Worm (Caenorhabditis elegans) whole organism, L1 larva: ENCODE results near the gene crn-7.

Source experiments
- aly-2 ChIP-seq: fragments of 150-350 bp; optimal IDR thresholded peaks from 2 replicates; lab custom pipeline; 2014; ENCODE audit warnings: missing biosample characterization, missing genetic modification characterization
- ama-1 ChIP-seq: fragments of 150-350 bp; optimal IDR thresholded peaks from 2 replicates; lab custom pipeline; 2014
- blmp-1 ChIP-seq: fragments of 150-350 bp; optimal IDR thresholded peaks from 2 replicates; lab custom pipeline; 2014; ENCODE audit warnings: missing biosample characterization, missing genetic modification characterization
- fos-1 ChIP-seq: fragments of 150-350 bp; optimal IDR thresholded peaks from 2 replicates; lab custom pipeline; 2014; ENCODE audit warnings: missing biosample characterization, missing genetic modification characterization
- hlh-17 ChIP-seq: fragments of 200-800 bp; sonication (Bioruptor generic); optimal IDR thresholded peaks from 2 replicates; lab custom pipeline; 2018; ENCODE audit warnings: missing genetic modification characterization, mild to moderate bottlenecking, missing compliant biosample characterization, moderate library complexity, borderline replicate concordance
- lin-39 ChIP-seq: fragments of 150-350 bp; optimal IDR thresholded peaks from 2 replicates; lab custom pipeline; 2014; ENCODE audit warnings: missing biosample characterization, missing genetic modification reagents, missing genetic modification characterization
- lsy-2 ChIP-seq, 2 experiments: fragments of 150-350 bp; optimal IDR thresholded peaks; 2 replicates each; lab custom pipeline; 2014; ENCODE audit warnings: missing biosample characterization in 2 of 2, missing genetic modification characterization in 2 of 2
- mep-1 ChIP-seq: fragments of 150-350 bp; optimal IDR thresholded peaks from 2 replicates; lab custom pipeline; 2014; ENCODE audit warnings: missing biosample characterization, missing genetic modification characterization
- nhr-90 ChIP-seq: sonication (generic microtip); optimal IDR thresholded peaks from 2 replicates; lab custom pipeline; 2016; ENCODE audit warnings: mild to moderate bottlenecking, missing genetic modification characterization, missing compliant biosample characterization; ENCODE audit not compliant: poor library complexity
- snpc-4 ChIP-seq: fragments of 150-350 bp; optimal IDR thresholded peaks from 2 replicates; lab custom pipeline; 2014; ENCODE audit warnings: missing biosample characterization, missing genetic modification characterization
- unc-62 ChIP-seq: fragments of 150-350 bp; optimal IDR thresholded peaks from 2 replicates; lab custom pipeline; 2014; ENCODE audit warnings: missing biosample characterization, missing genetic modification reagents, missing genetic modification characterization
- vab-15 ChIP-seq: sonication (generic microtip); optimal IDR thresholded peaks from 2 replicates; lab custom pipeline; 2017; ENCODE audit warnings: missing genotype, mild to moderate bottlenecking, missing genetic modification characterization, missing compliant biosample characterization
- zip-4 ChIP-seq: fragments of 200-800 bp; sonication (Bioruptor generic); optimal IDR thresholded peaks from 2 replicates; lab custom pipeline; 2018; ENCODE audit warnings: mild to moderate bottlenecking, missing genetic modification characterization, moderate library complexity, missing compliant biosample characterization

DNA sequence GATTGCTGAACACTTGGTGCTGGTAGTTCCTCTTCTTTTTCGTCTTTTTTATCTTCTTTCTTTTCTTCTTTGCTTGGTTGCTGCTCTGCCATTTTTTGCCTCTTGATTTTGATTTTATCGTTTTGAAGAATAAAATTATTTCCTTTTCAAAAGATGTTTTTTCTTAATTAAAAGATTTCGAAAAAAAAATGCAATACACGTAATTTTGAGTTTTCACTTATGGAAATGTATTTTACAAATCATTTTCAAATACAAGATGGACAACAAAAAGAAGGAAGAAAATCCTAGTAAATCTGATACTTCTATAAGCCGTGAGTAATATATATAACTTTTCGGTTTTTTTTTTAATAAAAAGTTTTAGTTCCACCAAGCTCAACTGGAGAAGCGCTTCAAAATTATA lies 18.9 kb upstream of the crn-7 start, which contains the start of the genes C02F5.10 and C02F5.2:
- TF ChIP-seq vab-15 (tag; lab: Kevin White, UChicago) (no peak), unc-62 (GFP tag; lab: Kevin White, UChicago) (no peak), fos-1 (tag; lab: Kevin White, UChicago) (no peak), aly-2 (no peak), mep-1 (tag; lab: Kevin White, UChicago) (no peak), ama-1 (no peak), hlh-17 (GFP tag; lab: Kevin White, UChicago) (no peak), snpc-4 (tag; lab: Kevin White, UChicago) (no peak), nhr-90 (tag; lab: Kevin White, UChicago) (no peak), lsy-2 (tag; optimal IDR thresholded peaks at IDR 0.05; lab: Kevin White, UChicago) (no peak), lin-39 (no peak), zip-4 (GFP tag; lab: Kevin White, UChicago) (no peak), blmp-1 (tag; lab: Kevin White, UChicago) (no peak)
